Worm (Caenorhabditis elegans) whole organism, late embryonic: ENCODE measurements around the gene srd-38.

Experiments used
- C38D4.7 ChIP-seq: fragments of 200-800 bp; sonication (Bioruptor generic); optimal IDR thresholded peaks from 2 replicates; lab custom pipeline; 2018; ENCODE audit warnings: mild to moderate bottlenecking, missing genetic modification characterization, moderate library complexity, missing compliant biosample characterization
- K09A11.1 ChIP-seq: sonication (generic microtip); optimal IDR thresholded peaks from 2 replicates; lab custom pipeline; 2017; ENCODE audit warnings: antibody characterized with exemption, mild to moderate bottlenecking, missing genetic modification characterization, missing compliant biosample characterization; ENCODE audit not compliant: insufficient read depth
- ahr-1 ChIP-seq: sonication (generic microtip); optimal IDR thresholded peaks from 2 replicates; lab custom pipeline; 2016; ENCODE audit warnings: missing genetic modification characterization, missing compliant biosample characterization
- ama-1 ChIP-seq: fragments of 150-350 bp; optimal IDR thresholded peaks from 2 replicates; lab custom pipeline; 2014
- ceh-14 ChIP-seq: sonication (generic microtip); optimal IDR thresholded peaks from 2 replicates; lab custom pipeline; 2016; ENCODE audit warnings: missing genotype, missing genetic modification characterization, missing compliant biosample characterization
- ceh-18 ChIP-seq: sonication (generic microtip); optimal IDR thresholded peaks from 2 replicates; lab custom pipeline; 2016; ENCODE audit warnings: missing genetic modification characterization, missing compliant biosample characterization
- ceh-22 ChIP-seq: sonication (generic microtip); optimal IDR thresholded peaks from 2 replicates; lab custom pipeline; 2017; ENCODE audit warnings: missing biosample characterization, missing genetic modification characterization
- ceh-24 ChIP-seq: sonication (generic microtip); optimal IDR thresholded peaks from 2 replicates; lab custom pipeline; 2016; ENCODE audit warnings: mild to moderate bottlenecking, missing genetic modification characterization, missing compliant biosample characterization
- ceh-30 ChIP-seq: fragments of 150-350 bp; optimal IDR thresholded peaks from 2 replicates; lab custom pipeline; 2014; ENCODE audit warnings: missing biosample characterization, missing genetic modification characterization
- ceh-31 ChIP-seq: sonication (generic microtip); optimal IDR thresholded peaks from 2 replicates; lab custom pipeline; 2016; ENCODE audit warnings: missing genetic modification characterization, missing compliant biosample characterization
- ceh-34 ChIP-seq: sonication (generic microtip); optimal IDR thresholded peaks from 2 replicates; lab custom pipeline; 2016; ENCODE audit warnings: mild to moderate bottlenecking, missing genetic modification characterization, missing compliant biosample characterization
- ceh-48 ChIP-seq: sonication (generic microtip); optimal IDR thresholded peaks from 2 replicates; lab custom pipeline; 2016; ENCODE audit warnings: missing genetic modification characterization, inconsistent platforms, missing compliant biosample characterization
- ceh-6 ChIP-seq: fragments of 200-800 bp; sonication (Bioruptor generic); optimal IDR thresholded peaks from 2 replicates; lab custom pipeline; 2018; ENCODE audit warnings: mild to moderate bottlenecking, missing genetic modification characterization, missing compliant biosample characterization
- che-1 ChIP-seq: sonication (generic microtip); optimal IDR thresholded peaks from 2 replicates; lab custom pipeline; 2016; ENCODE audit warnings: mild to moderate bottlenecking, missing genetic modification characterization, missing compliant biosample characterization
- dmd-4 ChIP-seq: sonication (generic microtip); optimal IDR thresholded peaks from 2 replicates; lab custom pipeline; 2016; ENCODE audit warnings: borderline replicate concordance, missing genetic modification characterization, missing compliant biosample characterization
- elt-2 ChIP-seq: sonication (generic microtip); optimal IDR thresholded peaks from 2 replicates; lab custom pipeline; 2016; ENCODE audit warnings: missing genetic modification reagents, missing genetic modification characterization, missing compliant biosample characterization
- ets-4 ChIP-seq: sonication (generic microtip); optimal IDR thresholded peaks from 2 replicates; lab custom pipeline; 2016; ENCODE audit warnings: missing genetic modification characterization, missing compliant biosample characterization
- eyg-1 ChIP-seq: sonication (generic microtip); optimal IDR thresholded peaks from 2 replicates; lab custom pipeline; 2016; ENCODE audit warnings: missing genotype, missing genetic modification characterization, missing compliant biosample characterization
- fkh-6 ChIP-seq: sonication (generic microtip); optimal IDR thresholded peaks from 2 replicates; lab custom pipeline; 2016; ENCODE audit warnings: missing genetic modification characterization, missing compliant biosample characterization
- gmeb-2 ChIP-seq: sonication (generic microtip); optimal IDR thresholded peaks from 2 replicates; lab custom pipeline; 2016; ENCODE audit warnings: missing genetic modification characterization, inconsistent platforms, missing compliant biosample characterization
- hlh-13 ChIP-seq: fragments of 200-800 bp; sonication (Bioruptor generic); optimal IDR thresholded peaks from 2 replicates; lab custom pipeline; 2018; ENCODE audit warnings: mild to moderate bottlenecking, missing genetic modification characterization, missing compliant biosample characterization
- hlh-30 ChIP-seq: sonication (generic microtip); optimal IDR thresholded peaks from 2 replicates; lab custom pipeline; 2017; ENCODE audit warnings: antibody characterized with exemption, missing genetic modification characterization, missing compliant biosample characterization; ENCODE audit not compliant: insufficient read depth
- hlh-6 ChIP-seq: sonication (generic microtip); optimal IDR thresholded peaks from 2 replicates; lab custom pipeline; 2016; ENCODE audit warnings: missing genotype, missing genetic modification characterization, missing compliant biosample characterization
- lim-6 ChIP-seq: sonication (generic microtip); optimal IDR thresholded peaks from 2 replicates; lab custom pipeline; 2016; ENCODE audit warnings: missing genetic modification characterization, missing compliant biosample characterization
- lin-11 ChIP-seq: fragments of 200-800 bp; sonication (Bioruptor generic); optimal IDR thresholded peaks from 2 replicates; lab custom pipeline; 2018; ENCODE audit warnings: mild to moderate bottlenecking, missing genetic modification characterization, missing compliant biosample characterization
- mec-3 ChIP-seq: sonication (generic microtip); optimal IDR thresholded peaks from 2 replicates; lab custom pipeline; 2016; ENCODE audit warnings: borderline replicate concordance, missing genetic modification characterization, missing compliant biosample characterization
- nfya-1 ChIP-seq: sonication (generic microtip); optimal IDR thresholded peaks from 2 replicates; lab custom pipeline; 2017; ENCODE audit warnings: missing genetic modification characterization, mild to moderate bottlenecking, missing compliant biosample characterization, antibody characterized with exemption, moderate library complexity
- nhr-232 ChIP-seq: sonication (generic microtip); optimal IDR thresholded peaks from 2 replicates; lab custom pipeline; 2016; ENCODE audit warnings: missing genetic modification characterization, missing compliant biosample characterization
- npax-4 ChIP-seq: sonication (generic microtip); optimal IDR thresholded peaks from 2 replicates; lab custom pipeline; 2016; ENCODE audit warnings: missing genetic modification characterization, missing compliant biosample characterization
- pat-9 ChIP-seq: fragments of 200-800 bp; sonication (Bioruptor generic); optimal IDR thresholded peaks from 2 replicates; lab custom pipeline; 2018; ENCODE audit warnings: mild to moderate bottlenecking, missing genetic modification characterization, moderate library complexity, missing compliant biosample characterization
- pax-1 ChIP-seq: fragments of 150-350 bp; optimal IDR thresholded peaks from 2 replicates; lab custom pipeline; 2014; ENCODE audit warnings: missing biosample characterization, missing genetic modification characterization
- pros-1 ChIP-seq: fragments of 150-350 bp; optimal IDR thresholded peaks from 2 replicates; lab custom pipeline; 2014; ENCODE audit warnings: missing biosample characterization, missing genetic modification reagents, missing genetic modification characterization
- rnt-1 ChIP-seq: sonication (generic microtip); optimal IDR thresholded peaks from 2 replicates; lab custom pipeline; 2016; ENCODE audit warnings: missing genetic modification characterization, missing compliant biosample characterization
- sox-4 ChIP-seq: sonication (generic microtip); optimal IDR thresholded peaks from 2 replicates; lab custom pipeline; 2017; ENCODE audit warnings: mild to moderate bottlenecking, missing genetic modification characterization, inconsistent platforms, missing compliant biosample characterization
- syd-9 ChIP-seq: sonication (generic microtip); optimal IDR thresholded peaks from 2 replicates; lab custom pipeline; 2016; ENCODE audit warnings: mild to moderate bottlenecking, missing genetic modification characterization, moderate library complexity, missing compliant biosample characterization
- tbx-2 ChIP-seq: sonication (generic microtip); optimal IDR thresholded peaks from 2 replicates; lab custom pipeline; 2016; ENCODE audit warnings: missing genetic modification characterization, missing compliant biosample characterization
- ttx-3 ChIP-seq: sonication (generic microtip); optimal IDR thresholded peaks from 2 replicates; lab custom pipeline; 2016; ENCODE audit warnings: missing genetic modification reagents, missing genetic modification characterization, missing compliant biosample characterization
- unc-3 ChIP-seq, 2 experiments: fragments of 200-800 bp in 1 of 2; sonication (Bioruptor generic) in 1 of 2; sonication (generic microtip) in 1 of 2; conservative IDR thresholded peaks in 1 of 2; optimal IDR thresholded peaks in 1 of 2; 2 replicates each; pipeline versions ENCODE4 v1.3.6 to Lab custom; 2016 to 2022; ENCODE audit warnings: missing compliant biosample characterization in 2 of 2, missing genetic modification characterization in 2 of 2, missing genetic modification reagents in 1 of 2
- unc-55 ChIP-seq: sonication (generic microtip); optimal IDR thresholded peaks from 2 replicates; lab custom pipeline; 2017; ENCODE audit warnings: missing biosample characterization, missing genetic modification reagents, missing genetic modification characterization
- unc-86 ChIP-seq: sonication (generic microtip); optimal IDR thresholded peaks from 2 replicates; lab custom pipeline; 2016; ENCODE audit warnings: missing genetic modification characterization, missing compliant biosample characterization
- zip-5 ChIP-seq: sonication (generic microtip); optimal IDR thresholded peaks from 2 replicates; lab custom pipeline; 2016; ENCODE audit warnings: missing genetic modification characterization, missing compliant biosample characterization
- ztf-16 ChIP-seq: sonication (generic microtip); optimal IDR thresholded peaks from 2 replicates; lab custom pipeline; 2017; ENCODE audit warnings: missing genetic modification characterization, missing compliant biosample characterization

srd-38 gene

DNA sequence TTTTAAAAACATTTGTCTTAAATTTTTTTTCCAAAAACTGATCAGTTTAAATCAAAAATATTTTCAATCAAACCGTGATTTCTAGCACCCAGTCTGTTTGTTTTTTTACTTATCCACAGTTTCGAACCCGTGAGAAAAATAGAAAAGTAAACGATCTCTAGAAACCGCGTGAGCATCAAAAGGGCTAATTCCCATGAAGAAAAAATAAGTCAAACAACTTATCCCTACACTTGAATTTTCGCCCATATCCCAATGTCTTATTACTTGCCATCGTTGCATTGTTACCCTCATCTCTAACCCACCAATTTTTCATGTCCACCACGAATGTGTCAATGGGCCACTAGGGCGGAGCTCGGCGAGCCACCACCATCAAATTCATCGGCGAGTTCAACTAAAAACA lies 46.1 kb downstream of the srd-38 start, which contains the start of gene ptr-24:
TSS of gene ptr-24 (plus strand) at position 301 of the 400 bp plus-strand sequence.
- TF ChIP-seq syd-9 (no peak), dmd-4 (tag; lab: Kevin White, UChicago) (no peak), lin-11 (tag; lab: Kevin White, UChicago) (no peak), ceh-48 (tag; lab: Kevin White, UChicago) (no peak), nfya-1 (tag; lab: Kevin White, UChicago) (no peak), eyg-1 (tag; lab: Kevin White, UChicago) (no peak), pros-1 (no peak), pat-9 (tag; lab: Kevin White, UChicago) (no peak), elt-2 (tag; lab: Kevin White, UChicago) (no peak), fkh-6 (no peak), ceh-14 (tag; lab: Kevin White, UChicago) (no peak), ztf-16 (tag; lab: Kevin White, UChicago) (no peak), ceh-30 (tag; lab: Kevin White, UChicago) (no peak), K09A11.1 (no peak), gmeb-2 (no peak)

DNA sequence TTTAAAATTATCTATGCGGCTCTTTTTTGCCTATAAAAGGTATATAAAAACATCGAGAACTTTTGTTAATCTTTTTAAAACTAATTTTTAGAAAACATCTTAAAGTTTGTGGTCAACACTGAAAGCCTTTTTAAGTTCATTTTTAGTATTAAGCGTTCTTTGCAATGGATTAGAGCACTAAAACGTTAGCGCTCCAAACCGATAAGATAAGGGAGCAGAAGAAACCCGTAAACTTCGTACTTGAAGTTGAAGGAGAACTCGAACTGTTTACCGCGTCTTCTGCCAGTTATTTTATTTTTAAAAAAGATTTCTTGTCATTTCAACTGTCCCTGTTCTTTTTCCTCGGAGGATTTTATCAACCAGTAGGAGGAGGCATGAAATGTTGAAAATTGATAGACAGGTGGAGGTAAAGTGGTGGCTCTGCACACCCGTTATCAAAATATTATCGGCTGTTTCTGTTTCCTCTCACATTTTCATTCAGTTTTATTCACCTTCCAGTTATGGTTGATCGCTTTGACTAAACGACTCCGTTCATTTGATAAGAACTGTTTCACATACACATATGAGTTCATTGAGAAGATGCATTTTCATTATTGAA lies 47.5 kb downstream of the srd-38 start:
- TF ChIP-seq zip-5 (tag; lab: Kevin White, UChicago): no peak
- no peak for TF ChIP-seq K09A11.1
- TF ChIP-seq ceh-22: no peak
- TF ChIP-seq hlh-30 (tag; lab: Kevin White, UChicago): no peak
- no peak for TF ChIP-seq ceh-48 (tag; lab: Kevin White, UChicago)
- TF ChIP-seq fkh-6: no peak
- no peak for TF ChIP-seq ceh-34 (tag; lab: Kevin White, UChicago)
- no peak for TF ChIP-seq unc-86 (tag; lab: Kevin White, UChicago)
- no peak for TF ChIP-seq hlh-6
- no peak for TF ChIP-seq ceh-6 (GFP tag; lab: Kevin White, UChicago)
- no peak for TF ChIP-seq unc-55
- TF ChIP-seq ahr-1 (tag; lab: Kevin White, UChicago): no peak
- no peak for TF ChIP-seq npax-4 (tag; lab: Kevin White, UChicago)
- TF ChIP-seq C38D4.7 (GFP tag; lab: Kevin White, UChicago): no peak
- TF ChIP-seq syd-9: no peak
- no peak for TF ChIP-seq hlh-13 (GFP tag; lab: Kevin White, UChicago)
- TF ChIP-seq che-1: no peak
- no peak for TF ChIP-seq sox-4 (tag; lab: Kevin White, UChicago)

DNA sequence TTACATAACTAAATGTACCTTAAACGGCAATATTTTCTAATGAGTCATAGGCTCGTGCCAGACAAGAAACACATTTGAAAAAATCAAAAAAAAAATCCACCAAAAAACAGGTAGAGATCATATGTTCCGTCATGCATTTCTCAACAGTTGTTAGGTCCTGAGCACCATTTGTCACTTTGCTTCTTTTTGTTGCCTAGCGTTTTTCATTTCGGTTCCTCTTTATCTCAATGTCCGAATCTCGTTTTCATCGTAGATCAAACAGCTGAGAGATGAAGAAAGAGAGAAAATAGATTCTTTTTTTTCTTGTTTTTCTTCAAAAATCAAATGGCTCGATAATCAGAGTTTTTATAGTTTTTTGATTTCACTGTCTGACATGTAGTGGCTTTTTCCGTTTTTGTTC lies 49.4 kb downstream of the srd-38 start:
- TF ChIP-seq ets-4 (tag; lab: Kevin White, UChicago) (no peak), ceh-18 (peak; percentile 42)

DNA sequence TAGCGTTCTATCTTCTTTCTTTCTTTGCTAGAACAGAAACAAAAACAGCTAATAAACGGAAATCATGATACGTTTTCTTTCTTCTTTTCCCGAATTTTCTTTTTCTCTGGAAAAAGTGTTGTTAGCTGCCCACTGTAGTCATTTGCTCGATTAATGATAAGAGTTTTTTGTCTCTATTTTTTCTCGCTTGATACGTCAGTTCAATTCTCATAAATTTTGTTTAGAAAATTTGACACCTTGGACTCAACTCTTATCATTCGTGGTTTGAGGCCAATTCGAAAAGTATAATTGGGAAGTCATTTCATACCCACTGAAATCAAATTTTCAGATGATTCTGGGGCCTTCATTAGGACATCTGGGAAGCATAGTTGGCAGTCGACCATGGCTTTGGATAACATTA lies 50.2 kb downstream of the srd-38 start:
- no peak for TF ChIP-seq elt-2 (tag; lab: Kevin White, UChicago)
- no peak for TF ChIP-seq ceh-31 (tag; lab: Kevin White, UChicago)
- TF ChIP-seq mec-3: no peak
- no peak for TF ChIP-seq ttx-3 (tag; lab: Kevin White, UChicago)
- TF ChIP-seq tbx-2 (tag; lab: Kevin White, UChicago): no peak
- no peak for TF ChIP-seq unc-86 (tag; lab: Kevin White, UChicago)
- TF ChIP-seq fkh-6: no peak
- TF ChIP-seq rnt-1 (tag; lab: Kevin White, UChicago): no peak
- TF ChIP-seq lim-6 (tag; lab: Kevin White, UChicago): no peak
- no peak for TF ChIP-seq ahr-1 (tag; lab: Kevin White, UChicago)
- no peak for TF ChIP-seq gmeb-2
- no peak for TF ChIP-seq ceh-30 (tag; lab: Kevin White, UChicago)
- no peak for TF ChIP-seq che-1
- no peak for TF ChIP-seq ceh-24
- TF ChIP-seq ama-1 (lab: Kevin White, UChicago): no peak
- TF ChIP-seq eyg-1 (tag; lab: Kevin White, UChicago): no peak
- no peak for TF ChIP-seq unc-3 (GFP tag; conservative IDR thresholded peaks at IDR 0.05; lab: Robert Waterston, UW)
- TF ChIP-seq unc-3 (tag; optimal IDR thresholded peaks at IDR 0.05; lab: Kevin White, UChicago): no peak
- no peak for TF ChIP-seq pax-1 (tag; lab: Kevin White, UChicago)
- no peak for TF ChIP-seq nhr-232 (tag; lab: Kevin White, UChicago)
